Fruit fly (Drosophila melanogaster): ENCODE measurements around the gene bves.

Gene bves

dm6 chrX:21065775-21066174 is 12.0 kb downstream of the bves start:
- TF ChIP-seq cnc (optimal IDR thresholded peaks at IDR 0.05), result no peak
- no peak for TF ChIP-seq CG11617 (GFP tag; optimal IDR thresholded peaks at IDR 0.05)
- TF ChIP-seq CG12768 (GFP tag; optimal IDR thresholded peaks at IDR 0.05), result no peak
- TF ChIP-seq cic (GFP tag; optimal IDR thresholded peaks at IDR 0.05), result no peak

dm6 chrX:21067474-21067873 is 13.7 kb downstream of the bves start, which contains the start of gene CG32512:
CG32512 (minus strand) TSS chrX:21067540.
- peak; percentile 17 for TF ChIP-seq kay (GFP tag; ENCODE audit: borderline replicate concordance)
- no peak for TF ChIP-seq Crg-1 (GFP tag; optimal IDR thresholded peaks at IDR 0.05)
- peak; percentile 18 for TF ChIP-seq Hr96 (GFP tag; optimal IDR thresholded peaks at IDR 0.05)
- no peak for TF ChIP-seq tj (GFP tag; optimal IDR thresholded peaks at IDR 0.05)

dm6 chrX:21067908-21068307 is 14.1 kb downstream of the bves start:
- TF ChIP-seq cnc (optimal IDR thresholded peaks at IDR 0.05), result no peak
- no peak for TF ChIP-seq ovo (GFP tag; optimal IDR thresholded peaks at IDR 0.05)
- no peak for TF ChIP-seq Mnt (GFP tag; optimal IDR thresholded peaks at IDR 0.05)
- TF ChIP-seq pad (GFP tag; optimal IDR thresholded peaks at IDR 0.05), result peak; percentile 5
- no peak for TF ChIP-seq CG7045 (GFP tag; optimal IDR thresholded peaks at IDR 0.05)
- TF ChIP-seq Clk (GFP tag; optimal IDR thresholded peaks at IDR 0.05), result no peak
- TF ChIP-seq CG7101 (tag; optimal IDR thresholded peaks at IDR 0.05), result no peak

dm6 chrX:21071693-21072357 is 18.1 kb downstream of the bves start:
- TF ChIP-seq CG12768 (GFP tag; optimal IDR thresholded peaks at IDR 0.05) (no peak), tj (GFP tag; optimal IDR thresholded peaks at IDR 0.05) (peak; percentile 18), CG14711 (tag; optimal IDR thresholded peaks at IDR 0.05) (no peak), pad (GFP tag; optimal IDR thresholded peaks at IDR 0.05) (peak; percentile 38), cic (GFP tag; optimal IDR thresholded peaks at IDR 0.05) (peak; percentile 20), Mnt (GFP tag; optimal IDR thresholded peaks at IDR 0.05) (peak; percentile 9), ovo (GFP tag; optimal IDR thresholded peaks at IDR 0.05) (peak; percentile 83)

- no peak for TF ChIP-seq Mnt (GFP tag; optimal IDR thresholded peaks at IDR 0.05)
- TF ChIP-seq toe (GFP tag; optimal IDR thresholded peaks at IDR 0.05), result no peak
- TF ChIP-seq CG1620 (GFP tag; optimal IDR thresholded peaks at IDR 0.05), result no peak
- peak; percentile 6 for TF ChIP-seq CG7045 (GFP tag; optimal IDR thresholded peaks at IDR 0.05)
- TF ChIP-seq CG33017 (tag; optimal IDR thresholded peaks at IDR 0.05), result no peak
- peak; percentile 17 for TF ChIP-seq CG14711 (tag; optimal IDR thresholded peaks at IDR 0.05)
These were observed 19.2 kb downstream of the bves start for dm6 chrX:21072953-21073352.

- TF ChIP-seq tj (GFP tag; optimal IDR thresholded peaks at IDR 0.05), result peak; percentile 98
- TF ChIP-seq Clk (GFP tag; optimal IDR thresholded peaks at IDR 0.05), result no peak
- no peak for TF ChIP-seq cic (GFP tag; optimal IDR thresholded peaks at IDR 0.05)
- TF ChIP-seq toe (GFP tag; optimal IDR thresholded peaks at IDR 0.05), result no peak
- TF ChIP-seq CG11617 (GFP tag; optimal IDR thresholded peaks at IDR 0.05), result no peak
- no peak for TF ChIP-seq CG14711 (tag; optimal IDR thresholded peaks at IDR 0.05)
- TF ChIP-seq ovo (GFP tag; optimal IDR thresholded peaks at IDR 0.05), result no peak
These were observed 20.0 kb downstream of the bves start for dm6 chrX:21073641-21074328.

- TF ChIP-seq Clk (GFP tag; optimal IDR thresholded peaks at IDR 0.05) (no peak), bab1 (GFP tag; optimal IDR thresholded peaks at IDR 0.05) (peak; percentile 57), CG5204 (GFP tag; optimal IDR thresholded peaks at IDR 0.05) (no peak), cnc (optimal IDR thresholded peaks at IDR 0.05) (no peak), CG33017 (tag; optimal IDR thresholded peaks at IDR 0.05) (no peak), CG14711 (tag; optimal IDR thresholded peaks at IDR 0.05) (peak; percentile 14), CG1620 (GFP tag; optimal IDR thresholded peaks at IDR 0.05) (peak; percentile 31), pad (GFP tag; optimal IDR thresholded peaks at IDR 0.05) (no peak), CG11617 (GFP tag; optimal IDR thresholded peaks at IDR 0.05) (no peak)
These were observed 20.6 kb downstream of the bves start for dm6 chrX:21074329-21074708.

dm6 chrX:21080335-21080734 is 26.6 kb downstream of the bves start:
- TF ChIP-seq CG14711 (tag; optimal IDR thresholded peaks at IDR 0.05), result no peak
- TF ChIP-seq CG7045 (GFP tag; optimal IDR thresholded peaks at IDR 0.05), result no peak
- no peak for TF ChIP-seq Clk (GFP tag; optimal IDR thresholded peaks at IDR 0.05)
- TF ChIP-seq CG11617 (GFP tag; optimal IDR thresholded peaks at IDR 0.05), result no peak
- no peak for TF ChIP-seq cic (GFP tag; optimal IDR thresholded peaks at IDR 0.05)
- TF ChIP-seq bab1 (GFP tag; optimal IDR thresholded peaks at IDR 0.05), result no peak
- TF ChIP-seq Mnt (GFP tag; optimal IDR thresholded peaks at IDR 0.05), result no peak
- no peak for TF ChIP-seq Crg-1 (GFP tag; optimal IDR thresholded peaks at IDR 0.05)
- TF ChIP-seq pad (GFP tag; optimal IDR thresholded peaks at IDR 0.05), result no peak
- TF ChIP-seq ovo (GFP tag; optimal IDR thresholded peaks at IDR 0.05), result no peak
- TF ChIP-seq CG5204 (GFP tag; optimal IDR thresholded peaks at IDR 0.05), result no peak
- TF ChIP-seq kay (GFP tag; ENCODE audit: borderline replicate concordance), result no peak
- no peak for TF ChIP-seq Hr96 (GFP tag; optimal IDR thresholded peaks at IDR 0.05)
- TF ChIP-seq tj (GFP tag; optimal IDR thresholded peaks at IDR 0.05), result no peak
- TF ChIP-seq CG33017 (tag; optimal IDR thresholded peaks at IDR 0.05), result no peak

Data from whole organism, adult.